Worm (Caenorhabditis elegans) whole organism, L1 larva: ENCODE measurements around the gene amt-4.
A peak's percentile ranks its signal among the peaks of the same experiment; 100 is the strongest.

Experiments used
- C16A3.4 ChIP-seq: fragments of 150-350 bp; optimal IDR thresholded peaks from 2 replicates; lab custom pipeline; 2014; ENCODE audit warnings: missing biosample characterization, missing genetic modification characterization
- aha-1 ChIP-seq: fragments of 150-350 bp; optimal IDR thresholded peaks from 2 replicates; lab custom pipeline; 2014; ENCODE audit warnings: missing biosample characterization, missing genetic modification characterization
- ama-1 ChIP-seq: fragments of 150-350 bp; optimal IDR thresholded peaks from 2 replicates; lab custom pipeline; 2014
- ceh-8 ChIP-seq: fragments of 200-800 bp; sonication (Bioruptor generic); optimal IDR thresholded peaks from 2 replicates; lab custom pipeline; 2018; ENCODE audit warnings: mild to moderate bottlenecking, missing genetic modification characterization, moderate library complexity, missing compliant biosample characterization
- ceh-88 ChIP-seq: fragments of 200-800 bp; sonication (Bioruptor generic); IDR thresholded peaks from 2 replicates; pipeline ENCODE4 v1.3.6; 2022; ENCODE audit warnings: missing genetic modification characterization, missing compliant biosample characterization
- ces-1 ChIP-seq: fragments of 150-350 bp; optimal IDR thresholded peaks from 2 replicates; lab custom pipeline; 2014; ENCODE audit warnings: missing biosample characterization, missing genetic modification reagents, missing genetic modification characterization
- dsc-1 ChIP-seq: sonication (generic microtip); optimal IDR thresholded peaks from 2 replicates; lab custom pipeline; 2016; ENCODE audit warnings: mild to moderate bottlenecking, missing genetic modification characterization, missing compliant biosample characterization
- efl-1 ChIP-seq, 4 experiments: fragments of 150-350 bp; optimal IDR thresholded peaks in 3 of 4; peaks in 1 of 4; 1 replicate in 1 of 4; 2 replicates in 3 of 4; lab custom pipeline; 2014; ENCODE audit warnings: missing biosample characterization in 2 of 4, missing genetic modification characterization in 2 of 4, missing genetic modification reagents in 2 of 4
- egl-13 ChIP-seq: sonication (generic microtip); optimal IDR thresholded peaks from 2 replicates; lab custom pipeline; 2016; ENCODE audit warnings: missing genotype, missing genetic modification reagents, missing genetic modification characterization, missing compliant biosample characterization
- elt-2 ChIP-seq: sonication (generic microtip); optimal IDR thresholded peaks from 2 replicates; lab custom pipeline; 2016; ENCODE audit warnings: missing genetic modification characterization, mild to moderate bottlenecking, inconsistent platforms, missing compliant biosample characterization, missing genetic modification reagents
- elt-3 ChIP-seq, 6 experiments: fragments of 150-350 bp in 1 of 6; sonication (generic microtip); optimal IDR thresholded peaks; 2 replicates each; lab custom pipeline; 2017 to 2018; ENCODE audit warnings: missing biosample characterization in 6 of 6, missing genetic modification characterization in 6 of 6, inconsistent platforms in 1 of 6
- fkh-10 ChIP-seq: sonication (generic microtip); optimal IDR thresholded peaks from 2 replicates; lab custom pipeline; 2017; ENCODE audit warnings: missing biosample characterization, missing genetic modification reagents, missing genetic modification characterization
- fkh-4 ChIP-seq: sonication (generic microtip); optimal IDR thresholded peaks from 2 replicates; lab custom pipeline; 2016; ENCODE audit warnings: missing compliant biosample characterization, missing genetic modification characterization, borderline replicate concordance
- fkh-8 ChIP-seq: sonication (generic microtip); optimal IDR thresholded peaks from 2 replicates; lab custom pipeline; 2016; ENCODE audit warnings: mild to moderate bottlenecking, missing genetic modification characterization, missing compliant biosample characterization
- grh-1 ChIP-seq: fragments of 200-800 bp; sonication (Bioruptor generic); IDR thresholded peaks from 2 replicates; pipeline ENCODE4 v1.3.6; 2022; ENCODE audit warnings: missing genetic modification reagents, missing genetic modification characterization, missing compliant biosample characterization
- hlh-4 ChIP-seq: sonication (generic microtip); optimal IDR thresholded peaks from 2 replicates; lab custom pipeline; 2016; ENCODE audit warnings: mild to moderate bottlenecking, missing genetic modification characterization, missing compliant biosample characterization
- jun-1 ChIP-seq: fragments of 150-350 bp; optimal IDR thresholded peaks from 2 replicates; lab custom pipeline; 2014; ENCODE audit warnings: missing biosample characterization, missing genetic modification reagents, missing genetic modification characterization
- lin-14 ChIP-seq: fragments of 200-800 bp; sonication (Bioruptor generic); optimal IDR thresholded peaks from 2 replicates; lab custom pipeline; 2018; ENCODE audit warnings: mild to moderate bottlenecking, missing genetic modification characterization, moderate library complexity, missing compliant biosample characterization
- lin-15B ChIP-seq: fragments of 150-350 bp; sonication (generic microtip); optimal IDR thresholded peaks from 3 replicates; lab custom pipeline; 2014; ENCODE audit warnings: missing biosample characterization, missing genetic modification characterization
- lin-35 ChIP-seq, 2 experiments: fragments of 150-350 bp; optimal IDR thresholded peaks; 2 replicates each; lab custom pipeline; 2014; ENCODE audit warnings: missing biosample characterization in 2 of 2, missing genetic modification characterization in 2 of 2, missing genetic modification reagents in 2 of 2
- lir-3 ChIP-seq: sonication (generic microtip); optimal IDR thresholded peaks from 2 replicates; lab custom pipeline; 2016; ENCODE audit warnings: mild to moderate bottlenecking, missing genetic modification characterization, moderate library complexity, missing compliant biosample characterization; ENCODE audit not compliant: poor library complexity
- lsy-2 ChIP-seq, 2 experiments: fragments of 150-350 bp; optimal IDR thresholded peaks; 2 replicates each; lab custom pipeline; 2014; ENCODE audit warnings: missing biosample characterization in 2 of 2, missing genetic modification characterization in 2 of 2
- mab-9 ChIP-seq: fragments of 200-800 bp; sonication (Bioruptor generic); IDR thresholded peaks from 2 replicates; pipeline ENCODE4 v1.3.6; 2022; ENCODE audit warnings: missing genetic modification reagents, missing genetic modification characterization, missing compliant biosample characterization
- mdl-1 ChIP-seq, 2 experiments: fragments of 150-350 bp; optimal IDR thresholded peaks; 2 replicates each; lab custom pipeline; 2014 to 2017; ENCODE audit warnings: missing biosample characterization in 2 of 2, missing genetic modification characterization in 2 of 2, inconsistent platforms in 1 of 2
- mef-2 ChIP-seq: fragments of 150-350 bp; optimal IDR thresholded peaks from 2 replicates; lab custom pipeline; 2014; ENCODE audit warnings: missing biosample characterization, missing genetic modification characterization
- mep-1 ChIP-seq: fragments of 150-350 bp; optimal IDR thresholded peaks from 2 replicates; lab custom pipeline; 2014; ENCODE audit warnings: missing biosample characterization, missing genetic modification characterization
- nhr-20 ChIP-seq: sonication (generic microtip); optimal IDR thresholded peaks from 2 replicates; lab custom pipeline; 2016; ENCODE audit warnings: mild to moderate bottlenecking, missing genetic modification characterization, missing compliant biosample characterization
- nhr-237 ChIP-seq: fragments of 150-350 bp; optimal IDR thresholded peaks from 2 replicates; lab custom pipeline; 2014; ENCODE audit warnings: missing biosample characterization, missing genetic modification characterization
- nhr-47 ChIP-seq: sonication (generic microtip); optimal IDR thresholded peaks from 2 replicates; lab custom pipeline; 2016; ENCODE audit warnings: mild to moderate bottlenecking, missing genetic modification characterization, moderate library complexity, missing compliant biosample characterization
- nhr-71 ChIP-seq: sonication (generic microtip); optimal IDR thresholded peaks from 2 replicates; lab custom pipeline; 2016; ENCODE audit warnings: mild to moderate bottlenecking, missing genetic modification characterization, moderate library complexity, missing compliant biosample characterization
- nhr-84 ChIP-seq: sonication (generic microtip); optimal IDR thresholded peaks from 2 replicates; lab custom pipeline; 2017; ENCODE audit warnings: missing biosample characterization, missing genetic modification characterization
- nhr-85 ChIP-seq: sonication (generic microtip); peaks from one replicate; lab custom pipeline; 2016; ENCODE audit warnings: missing genetic modification characterization, inconsistent platforms, missing compliant biosample characterization
- pag-3 ChIP-seq: sonication (generic microtip); optimal IDR thresholded peaks from 2 replicates; lab custom pipeline; 2017; ENCODE audit warnings: missing genetic modification characterization, mild to moderate bottlenecking, missing compliant biosample characterization, antibody characterized with exemption, borderline replicate concordance; ENCODE audit not compliant: insufficient read depth
- snpc-4 ChIP-seq: fragments of 150-350 bp; optimal IDR thresholded peaks from 2 replicates; lab custom pipeline; 2014; ENCODE audit warnings: missing biosample characterization, missing genetic modification characterization
- snu-23 ChIP-seq: sonication (generic microtip); optimal IDR thresholded peaks from 2 replicates; lab custom pipeline; 2016; ENCODE audit warnings: missing genetic modification characterization, missing compliant biosample characterization
- sox-4 ChIP-seq: sonication (generic microtip); optimal IDR thresholded peaks from 2 replicates; lab custom pipeline; 2016; ENCODE audit warnings: missing genetic modification characterization, missing compliant biosample characterization
- sptf-1 ChIP-seq: fragments of 150-350 bp; optimal IDR thresholded peaks from 2 replicates; lab custom pipeline; 2014; ENCODE audit warnings: missing biosample characterization, missing genetic modification characterization
- sup-37 ChIP-seq: fragments of 200-800 bp; sonication (Bioruptor generic); optimal IDR thresholded peaks from 2 replicates; lab custom pipeline; 2018; ENCODE audit warnings: mild to moderate bottlenecking, missing genetic modification characterization, missing compliant biosample characterization
- swsn-7 ChIP-seq: sonication (generic microtip); optimal IDR thresholded peaks from 2 replicates; lab custom pipeline; 2016; ENCODE audit warnings: missing genetic modification characterization, missing compliant biosample characterization
- tlp-1 ChIP-seq: fragments of 150-350 bp; optimal IDR thresholded peaks from 2 replicates; lab custom pipeline; 2014; ENCODE audit warnings: missing biosample characterization, missing genetic modification characterization
- unc-130 ChIP-seq: fragments of 150-350 bp; optimal IDR thresholded peaks from 2 replicates; lab custom pipeline; 2017; ENCODE audit warnings: missing biosample characterization, missing genetic modification characterization, inconsistent platforms
- unc-30 ChIP-seq: sonication (generic microtip); optimal IDR thresholded peaks from 2 replicates; lab custom pipeline; 2017; ENCODE audit warnings: missing biosample characterization, missing genetic modification characterization
- xbp-1 ChIP-seq: sonication (generic microtip); optimal IDR thresholded peaks from 2 replicates; lab custom pipeline; 2016; ENCODE audit warnings: missing genetic modification characterization, missing compliant biosample characterization
- zip-4 ChIP-seq: fragments of 200-800 bp; sonication (Bioruptor generic); optimal IDR thresholded peaks from 2 replicates; lab custom pipeline; 2018; ENCODE audit warnings: mild to moderate bottlenecking, missing genetic modification characterization, moderate library complexity, missing compliant biosample characterization
- ztf-11 ChIP-seq, 2 experiments: sonication (generic microtip); optimal IDR thresholded peaks; 2 replicates each; lab custom pipeline; 2016 to 2017; ENCODE audit warnings: missing genetic modification characterization in 2 of 2, missing biosample characterization in 1 of 2, missing compliant biosample characterization in 1 of 2
- ztf-4 ChIP-seq: fragments of 150-350 bp; optimal IDR thresholded peaks from 2 replicates; lab custom pipeline; 2014; ENCODE audit warnings: missing biosample characterization, missing genetic modification characterization

amt-4 gene

ce11 chrX:4528905-4529304, 36.2 kb upstream of the amt-4 start (continued):
- no peak for TF ChIP-seq ces-1 (GFP tag; lab: Kevin White, UChicago)
- TF ChIP-seq, all 84 proteins: peak for 29

ce11 chrX:4530426-4531044, 34.6 kb upstream of the amt-4 start:
- TF ChIP-seq elt-2 (tag; lab: Kevin White, UChicago), result peak; percentile 38
- TF ChIP-seq nhr-20, result peak; percentile 13
- TF ChIP-seq lin-15B, result no peak
- TF ChIP-seq lin-14 (GFP tag; lab: Kevin White, UChicago), result peak; percentile 38
- peak; percentile 57 for TF ChIP-seq nhr-85
- TF ChIP-seq efl-1 (optimal IDR thresholded peaks at IDR 0.05; lab: Kevin White, UChicago), result no peak
- peak in 1 of 2 experiments; percentile 52 for TF ChIP-seq efl-1 (GFP tag; optimal IDR thresholded peaks at IDR 0.05 in 1 of 2; lab: Kevin White, UChicago)

- TF ChIP-seq lir-3 (tag; lab: Kevin White, UChicago) (no peak), nhr-71 (tag; lab: Kevin White, UChicago) (peak; percentile 79), elt-2 (tag; lab: Kevin White, UChicago) (peak; percentile 85), mab-9 (GFP tag; lab: Robert Waterston, UW) (no peak), hlh-4 (no peak), ceh-8 (GFP tag; lab: Kevin White, UChicago) (no peak), xbp-1 (tag; lab: Kevin White, UChicago) (peak; percentile 84), tlp-1 (tag; lab: Kevin White, UChicago) (no peak), mep-1 (tag; lab: Kevin White, UChicago) (peak; percentile 53), ztf-4 (peak; percentile 59), snpc-4 (no peak), zip-4 (GFP tag; lab: Kevin White, UChicago) (no peak), nhr-84 (tag; lab: Kevin White, UChicago) (no peak), sox-4 (tag; lab: Kevin White, UChicago) (no peak), snu-23 (GFP tag; lab: Kevin White, UChicago) (peak; percentile 87), aha-1 (tag; lab: Kevin White, UChicago) (no peak), elt-3 (tag; optimal IDR thresholded peaks at IDR 0.05; lab: Kevin White, UChicago) (peak in 5 of 6 experiments; percentile 27 to 84 (median 74)), lsy-2 (tag; optimal IDR thresholded peaks at IDR 0.05; lab: Kevin White, UChicago) (peak; percentile 37 to 62), grh-1 (GFP tag; lab: Robert Waterston, UW) (no peak), ceh-88 (GFP tag; lab: Robert Waterston, UW) (no peak), lin-35 (GFP tag; optimal IDR thresholded peaks at IDR 0.05; lab: Kevin White, UChicago) (peak in 1 of 2 experiments; percentile 82), sup-37 (GFP tag; lab: Kevin White, UChicago) (peak; percentile 3), nhr-20 (peak; percentile 97), pag-3 (tag; lab: Kevin White, UChicago) (no peak), mdl-1 (tag; optimal IDR thresholded peaks at IDR 0.05; lab: Kevin White, UChicago) (peak in 1 of 2 experiments; percentile 93), dsc-1 (tag; lab: Kevin White, UChicago) (no peak), unc-30 (tag; lab: Kevin White, UChicago) (no peak), lin-15B (no peak), jun-1 (tag; lab: Kevin White, UChicago) (peak; percentile 72), egl-13 (no peak), fkh-8 (no peak), swsn-7 (tag; lab: Kevin White, UChicago) (peak; percentile 26), fkh-10 (GFP tag; lab: Kevin White, UChicago) (no peak), C16A3.4 (tag; lab: Kevin White, UChicago) (peak; percentile 59), sptf-1 (no peak), unc-130 (tag; lab: Kevin White, UChicago) (peak; percentile 94), ztf-11 (tag; optimal IDR thresholded peaks at IDR 0.05; lab: Kevin White, UChicago) (no peak), fkh-4 (tag; lab: Kevin White, UChicago) (no peak), nhr-237 (tag; lab: Kevin White, UChicago) (no peak), ama-1 (lab: Kevin White, UChicago) (peak; percentile 29), mef-2 (tag; lab: Kevin White, UChicago) (no peak), nhr-47 (tag; lab: Kevin White, UChicago) (peak; percentile 29)
Observed at ce11 chrX:4532160-4532741, 32.9 kb upstream of the amt-4 start, which contains the start of gene nhr-35. Gene nhr-35, plus strand, starts transcription at chrX:4532691.
